Fruit fly (Drosophila melanogaster) whole organism, adult: ENCODE results near the gene CG17349.

ENCODE experiments used
- CG11617 ChIP-seq: fragments of 200-800 bp; sonication (Bioruptor generic); optimal IDR thresholded peaks from 2 replicates; lab custom pipeline; 2017; ENCODE audit warnings: mild to moderate bottlenecking, missing biosample characterization, missing genetic modification reagents, missing genetic modification characterization
- CG12768 ChIP-seq: fragments of 200-800 bp; sonication (Bioruptor generic); optimal IDR thresholded peaks from 2 replicates; lab custom pipeline; 2017; ENCODE audit warnings: missing biosample characterization, missing genetic modification characterization, mild to moderate bottlenecking, moderate library complexity, missing genetic modification reagents
- CG14711 ChIP-seq: fragments of 200-800 bp; sonication (Bioruptor generic); optimal IDR thresholded peaks from 2 replicates; lab custom pipeline; 2018; ENCODE audit warnings: missing biosample characterization, mild to moderate bottlenecking, missing genetic modification characterization, moderate library complexity
- CG1620 ChIP-seq: fragments of 200-800 bp; sonication (Bioruptor generic); optimal IDR thresholded peaks from 2 replicates; lab custom pipeline; 2016; ENCODE audit warnings: missing biosample characterization, missing genetic modification characterization
- CG33017 ChIP-seq: fragments of 200-800 bp; sonication (Bioruptor generic); optimal IDR thresholded peaks from 2 replicates; lab custom pipeline; 2018; ENCODE audit warnings: missing biosample characterization, mild to moderate bottlenecking, missing genetic modification characterization, moderate library complexity
- CG5204 ChIP-seq: fragments of 200-800 bp; sonication (Bioruptor generic); optimal IDR thresholded peaks from 2 replicates; lab custom pipeline; 2016; ENCODE audit warnings: missing biosample characterization, missing genetic modification characterization
- CG7045 ChIP-seq: fragments of 200-800 bp; sonication (Bioruptor generic); optimal IDR thresholded peaks from 2 replicates; lab custom pipeline; 2017; ENCODE audit warnings: missing biosample characterization, mild to moderate bottlenecking, missing genetic modification characterization
- CG7101 ChIP-seq: fragments of 200-800 bp; sonication (Bioruptor generic); optimal IDR thresholded peaks from 2 replicates; lab custom pipeline; 2018; ENCODE audit warnings: missing biosample characterization, mild to moderate bottlenecking, missing genetic modification characterization, moderate library complexity
- Clk ChIP-seq: fragments of 200-800 bp; sonication (Bioruptor generic); optimal IDR thresholded peaks from 2 replicates; lab custom pipeline; 2017; ENCODE audit warnings: missing biosample characterization, missing genetic modification characterization
- Crg-1 ChIP-seq: fragments of 200-800 bp; sonication (Bioruptor generic); optimal IDR thresholded peaks from 2 replicates; lab custom pipeline; 2016; ENCODE audit warnings: missing biosample characterization, missing genetic modification characterization
- Hr96 ChIP-seq: fragments of 200-800 bp; sonication (Bioruptor generic); optimal IDR thresholded peaks from 2 replicates; lab custom pipeline; 2016; ENCODE audit warnings: missing biosample characterization, missing genetic modification characterization
- Mnt ChIP-seq: fragments of 200-800 bp; sonication (Bioruptor generic); optimal IDR thresholded peaks from 2 replicates; lab custom pipeline; 2016; ENCODE audit warnings: missing biosample characterization, mild to moderate bottlenecking, missing genetic modification characterization
- bab1 ChIP-seq: fragments of 200-800 bp; sonication (Bioruptor generic); optimal IDR thresholded peaks from 3 replicates; lab custom pipeline; 2019; ENCODE audit warnings: missing biosample characterization, mild to moderate bottlenecking, missing genetic modification characterization, moderate library complexity
- cic ChIP-seq: fragments of 200-800 bp; sonication (Bioruptor generic); optimal IDR thresholded peaks from 2 replicates; lab custom pipeline; 2017; ENCODE audit warnings: missing biosample characterization, mild to moderate bottlenecking, missing genetic modification characterization, moderate library complexity
- cnc ChIP-seq, 2 experiments: fragments of >200 bp; optimal IDR thresholded peaks; 2 replicates each; lab custom pipeline; 2017
- kay ChIP-seq: fragments of 200-800 bp; sonication (Bioruptor generic); peaks from one replicate; lab custom pipeline; 2016; ENCODE audit warnings: missing biosample characterization, missing genetic modification characterization, borderline replicate concordance
- ovo ChIP-seq: fragments of 200-800 bp; sonication (Bioruptor generic); optimal IDR thresholded peaks from 2 replicates; lab custom pipeline; 2016; ENCODE audit warnings: missing biosample characterization, missing genetic modification characterization
- pad ChIP-seq: fragments of 200-800 bp; sonication (Bioruptor generic); optimal IDR thresholded peaks from 3 replicates; lab custom pipeline; 2017; ENCODE audit warnings: missing biosample characterization, missing genetic modification characterization, mild to moderate bottlenecking, moderate library complexity, missing genetic modification reagents
- tj ChIP-seq: fragments of 200-800 bp; sonication (Bioruptor generic); optimal IDR thresholded peaks from 3 replicates; lab custom pipeline; 2017; ENCODE audit warnings: missing biosample characterization, mild to moderate bottlenecking, missing genetic modification characterization, moderate library complexity
- toe ChIP-seq: fragments of 200-800 bp; sonication (Bioruptor generic); optimal IDR thresholded peaks from 2 replicates; lab custom pipeline; 2016; ENCODE audit warnings: missing biosample characterization, missing genetic modification characterization

The CG17349 gene

DNA sequence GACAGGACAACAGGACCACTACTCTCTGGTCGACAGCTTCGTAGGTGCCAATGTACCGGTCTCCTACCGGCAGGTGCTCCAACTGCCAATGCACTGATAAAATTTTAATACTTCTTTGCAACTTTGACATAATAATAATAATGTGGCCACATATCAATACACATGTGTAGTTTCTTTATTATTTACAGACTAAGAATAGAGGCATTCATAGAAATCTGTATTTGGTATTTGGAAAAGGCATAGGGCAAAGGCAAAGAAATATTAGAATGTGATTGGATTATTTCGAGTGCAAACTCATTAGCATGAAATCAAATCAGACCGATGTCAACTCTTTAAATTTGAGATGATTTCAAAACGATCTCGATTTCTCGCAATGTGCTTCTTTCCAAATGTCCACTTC, 42.4 kb upstream of the CG17349 start:
- TF ChIP-seq bab1, result no peak
- no peak for TF ChIP-seq CG33017 (tag; lab: Kevin White, UChicago)
- no peak for TF ChIP-seq cnc (optimal IDR thresholded peaks at IDR 0.05; lab: Kevin White, UChicago)
- no peak for TF ChIP-seq Mnt (GFP tag; lab: Kevin White, UChicago)
- TF ChIP-seq CG7101 (tag; lab: Kevin White, UChicago), result no peak
- no peak for TF ChIP-seq CG1620
- TF ChIP-seq tj (GFP tag; lab: Kevin White, UChicago), result no peak
- no peak for TF ChIP-seq CG12768 (GFP tag; lab: Kevin White, UChicago)
- no peak for TF ChIP-seq Clk (GFP tag; lab: Kevin White, UChicago)
- TF ChIP-seq Hr96 (GFP tag; lab: Kevin White, UChicago), result no peak

DNA sequence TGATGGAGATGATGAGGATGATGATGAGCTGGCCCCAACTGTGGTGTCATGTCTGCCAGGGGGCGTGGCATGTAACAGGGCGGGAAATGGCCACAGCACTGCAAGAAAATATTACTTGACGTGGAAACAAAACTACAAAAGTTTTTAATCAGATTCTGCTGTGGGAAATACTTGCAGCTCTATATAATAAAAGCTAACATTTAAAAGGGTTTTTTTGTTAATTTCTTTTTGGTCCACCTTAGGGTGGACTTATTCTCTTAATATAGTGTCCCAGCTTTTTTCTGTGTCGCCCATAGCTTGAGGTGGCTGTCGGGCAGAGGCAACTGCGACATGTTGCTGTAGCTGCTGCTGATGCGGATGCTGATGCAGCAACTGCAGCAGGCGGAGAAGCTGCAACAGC, 41.6 kb upstream of the CG17349 start:
- TF ChIP-seq tj (GFP tag; lab: Kevin White, UChicago) (no peak), cnc (optimal IDR thresholded peaks at IDR 0.05; lab: Kevin White, UChicago) (no peak), kay (GFP tag; lab: Kevin White, UChicago) (no peak), bab1 (no peak), Mnt (GFP tag; lab: Kevin White, UChicago) (no peak), Crg-1 (GFP tag; lab: Kevin White, UChicago) (no peak), toe (no peak), Clk (GFP tag; lab: Kevin White, UChicago) (no peak), pad (no peak)

DNA sequence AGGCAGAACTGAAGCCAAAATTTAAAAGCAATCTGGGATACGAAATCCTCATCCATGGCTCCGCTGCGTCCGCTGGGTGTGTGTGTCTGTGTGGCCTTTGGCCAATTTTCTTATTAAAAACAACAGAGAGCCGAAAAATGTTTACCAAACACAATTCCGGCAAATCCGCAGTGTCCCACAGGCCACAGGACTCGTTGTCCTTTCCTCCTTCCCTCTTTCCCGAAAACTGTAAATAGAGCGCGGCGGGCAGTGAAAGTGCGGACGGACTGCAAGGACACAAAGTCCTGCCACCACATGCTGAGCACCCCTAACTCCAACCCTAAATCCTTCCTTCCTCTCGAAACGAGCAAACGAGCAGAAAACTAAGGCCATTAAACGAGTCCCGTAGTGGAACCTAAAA, 36.3 kb upstream of the CG17349 start:
- TF ChIP-seq CG7101 (tag; lab: Kevin White, UChicago) (no peak), cic (no peak), CG5204 (GFP tag; lab: Kevin White, UChicago) (no peak), CG33017 (tag; lab: Kevin White, UChicago) (no peak), CG7045 (no peak), toe (no peak), bab1 (no peak), ovo (no peak), tj (GFP tag; lab: Kevin White, UChicago) (no peak), CG11617 (GFP tag; lab: Kevin White, UChicago) (no peak)

DNA sequence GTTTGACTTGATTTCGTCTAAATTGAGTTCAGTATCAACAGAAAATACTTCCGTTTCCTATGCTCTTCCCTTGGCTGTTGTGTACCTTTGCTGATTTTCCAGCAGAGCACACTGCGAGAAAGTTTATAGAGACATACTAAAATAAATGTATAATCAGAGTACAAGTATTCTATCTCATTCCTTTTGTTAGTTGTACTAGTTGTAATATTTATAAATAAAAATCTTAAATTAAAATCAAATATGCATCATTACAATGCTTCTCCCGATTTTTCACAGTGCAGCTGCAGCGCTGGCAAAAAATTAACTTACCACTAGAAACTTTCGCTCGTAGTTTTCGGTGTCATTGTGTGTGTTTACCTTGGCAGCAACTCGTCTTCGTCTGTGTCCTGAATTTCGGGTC, 35.2 kb upstream of the CG17349 start:
- TF ChIP-seq tj (GFP tag; lab: Kevin White, UChicago), result no peak
- no peak for TF ChIP-seq Clk (GFP tag; lab: Kevin White, UChicago)
- TF ChIP-seq CG5204 (GFP tag; lab: Kevin White, UChicago), result no peak
- TF ChIP-seq CG33017 (tag; lab: Kevin White, UChicago), result no peak
- TF ChIP-seq cnc (optimal IDR thresholded peaks at IDR 0.05; lab: Kevin White, UChicago), result no peak
- no peak for TF ChIP-seq toe
- TF ChIP-seq bab1, result no peak
- no peak for TF ChIP-seq Crg-1 (GFP tag; lab: Kevin White, UChicago)
- TF ChIP-seq CG1620, result no peak
- no peak for TF ChIP-seq CG7101 (tag; lab: Kevin White, UChicago)
- no peak for TF ChIP-seq CG14711 (tag; lab: Kevin White, UChicago)
- no peak for TF ChIP-seq CG11617 (GFP tag; lab: Kevin White, UChicago)
- TF ChIP-seq cic, result no peak
- no peak for TF ChIP-seq kay (GFP tag; lab: Kevin White, UChicago)
- TF ChIP-seq Mnt (GFP tag; lab: Kevin White, UChicago), result no peak

dm6 chr2L:19337971-19338732, 32.1 kb upstream of the CG17349 start:
- TF ChIP-seq CG11617 (GFP tag; lab: Kevin White, UChicago), result no peak
- no peak for TF ChIP-seq cic
- no peak for TF ChIP-seq pad
- no peak for TF ChIP-seq toe
- no peak for TF ChIP-seq bab1
- no peak for TF ChIP-seq CG33017 (tag; lab: Kevin White, UChicago)
- TF ChIP-seq ovo, result no peak
- TF ChIP-seq cnc (optimal IDR thresholded peaks at IDR 0.05; lab: Kevin White, UChicago), result no peak
- TF ChIP-seq CG1620, result no peak
- TF ChIP-seq CG5204 (GFP tag; lab: Kevin White, UChicago), result no peak

dm6 chr2L:19339023-19339422, 31.2 kb upstream of the CG17349 start:
- TF ChIP-seq Mnt (GFP tag; lab: Kevin White, UChicago) (no peak), cnc (optimal IDR thresholded peaks at IDR 0.05; lab: Kevin White, UChicago) (no peak), CG5204 (GFP tag; lab: Kevin White, UChicago) (no peak), CG12768 (GFP tag; lab: Kevin White, UChicago) (no peak), CG7045 (no peak), bab1 (no peak), Clk (GFP tag; lab: Kevin White, UChicago) (no peak)

DNA sequence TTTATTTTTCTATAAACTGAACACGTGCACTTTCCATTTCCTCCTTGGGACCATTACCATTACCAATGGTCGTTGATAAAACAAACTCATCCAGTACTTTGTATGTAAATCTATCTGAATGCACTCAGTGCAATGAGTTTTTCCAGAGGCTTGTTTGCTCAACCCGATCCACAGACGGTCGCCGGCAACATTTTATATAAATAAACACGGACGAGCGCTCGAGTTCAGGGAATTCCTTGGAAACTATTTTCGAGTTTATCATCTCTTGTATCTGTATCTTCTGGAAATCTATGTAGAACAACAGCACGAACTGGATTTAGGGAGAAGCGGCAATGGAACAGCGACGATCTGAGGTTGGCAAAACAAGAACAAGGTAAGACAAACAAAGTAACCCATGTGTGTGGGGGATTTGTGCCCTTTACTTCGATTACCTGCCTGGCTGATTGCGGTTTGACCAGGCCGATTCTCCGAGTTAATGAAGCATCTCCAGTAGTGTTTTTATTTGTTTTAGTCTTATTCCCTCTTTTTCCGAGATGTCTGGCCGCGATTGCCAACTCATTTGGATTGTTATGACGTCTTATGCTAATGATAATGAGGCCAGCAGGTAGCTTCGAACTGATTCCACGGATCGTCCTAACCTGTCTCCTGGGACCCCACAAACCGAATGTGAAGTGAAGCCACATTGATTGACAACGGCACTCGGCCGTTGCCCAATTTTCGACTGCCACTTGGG, 29.0 kb upstream of the CG17349 start:
- TF ChIP-seq Hr96 (GFP tag; lab: Kevin White, UChicago), result no peak
- no peak for TF ChIP-seq cic
- no peak for TF ChIP-seq tj (GFP tag; lab: Kevin White, UChicago)
